Worm (Caenorhabditis elegans): Measurements from ENCODE around the gene C46C11.3.

- TF ChIP-seq egl-13 (tag; optimal IDR thresholded peaks at IDR 0.05), result no peak
- TF ChIP-seq lsy-2 (tag; optimal IDR thresholded peaks at IDR 0.05), result no peak
- TF ChIP-seq lin-35 (GFP tag; optimal IDR thresholded peaks at IDR 0.05), result no peak
- TF ChIP-seq unc-130 (tag; optimal IDR thresholded peaks at IDR 0.05), result no peak
- TF ChIP-seq mdl-1 (tag; optimal IDR thresholded peaks at IDR 0.05), result no peak
- no peak for TF ChIP-seq hpl-2 (GFP tag; optimal IDR thresholded peaks at IDR 0.05)
- no peak for TF ChIP-seq egl-27 (tag; optimal IDR thresholded peaks at IDR 0.05)
- TF ChIP-seq dsc-1 (tag; optimal IDR thresholded peaks at IDR 0.05), result no peak
- TF ChIP-seq hlh-17 (GFP tag; optimal IDR thresholded peaks at IDR 0.05; ENCODE audit: borderline replicate concordance), result no peak
- TF ChIP-seq ceh-8 (GFP tag; optimal IDR thresholded peaks at IDR 0.05), result no peak
Measured at ce11 chrX:4671837-4672236, 49.7 kb downstream of the C46C11.3 start.
